Worm (Caenorhabditis elegans) whole organism, mixed stage, embryonic: ENCODE measurements around the gene arf-1.

Source experiments
- bed-3 ChIP-seq: fragments of 200-800 bp; sonication (Bioruptor generic); optimal IDR thresholded peaks from 3 replicates; lab custom pipeline; 2018; ENCODE audit warnings: mild to moderate bottlenecking, missing genetic modification characterization, moderate library complexity, missing compliant biosample characterization
- blmp-1 ChIP-seq: fragments of 150-350 bp; optimal IDR thresholded peaks from 2 replicates; lab custom pipeline; 2014; ENCODE audit warnings: missing biosample characterization, missing genetic modification characterization
- ceh-43 ChIP-seq: fragments of 200-800 bp; sonication (Bioruptor generic); optimal IDR thresholded peaks from 2 replicates; lab custom pipeline; 2018; ENCODE audit warnings: mild to moderate bottlenecking, missing genetic modification characterization, moderate library complexity, missing compliant biosample characterization
- ceh-83 ChIP-seq: fragments of 200-800 bp; sonication (Bioruptor generic); optimal IDR thresholded peaks from 2 replicates; lab custom pipeline; 2018; ENCODE audit warnings: mild to moderate bottlenecking, missing genetic modification characterization, missing compliant biosample characterization
- ces-1 ChIP-seq: fragments of 150-350 bp; optimal IDR thresholded peaks from 2 replicates; lab custom pipeline; 2014; ENCODE audit warnings: missing biosample characterization, missing genetic modification reagents, missing genetic modification characterization
- cnd-1 ChIP-seq: fragments of 200-800 bp; sonication (Bioruptor generic); optimal IDR thresholded peaks from 2 replicates; lab custom pipeline; 2018; ENCODE audit warnings: mild to moderate bottlenecking, missing genetic modification characterization, missing compliant biosample characterization
- drap-1 ChIP-seq: fragments of 200-800 bp; sonication (Bioruptor generic); optimal IDR thresholded peaks from 3 replicates; lab custom pipeline; 2018; ENCODE audit warnings: mild to moderate bottlenecking, missing genetic modification characterization, missing compliant biosample characterization
- elt-1 ChIP-seq: sonication (generic microtip); optimal IDR thresholded peaks from 2 replicates; lab custom pipeline; 2017; ENCODE audit warnings: missing genetic modification characterization, mild to moderate bottlenecking, missing compliant biosample characterization, antibody characterized with exemption, moderate library complexity, borderline replicate concordance; ENCODE audit not compliant: insufficient read depth
- elt-3 ChIP-seq: fragments of 150-350 bp; optimal IDR thresholded peaks from 2 replicates; lab custom pipeline; 2014; ENCODE audit warnings: missing biosample characterization, missing genetic modification characterization
- ham-2 ChIP-seq: fragments of 200-800 bp; sonication (Bioruptor generic); optimal IDR thresholded peaks from 2 replicates; lab custom pipeline; 2018; ENCODE audit warnings: mild to moderate bottlenecking, missing genetic modification characterization, missing compliant biosample characterization
- hlh-1 ChIP-seq: fragments of 150-350 bp; optimal IDR thresholded peaks from 2 replicates; lab custom pipeline; 2014; ENCODE audit warnings: missing biosample characterization, missing genetic modification reagents, missing genetic modification characterization
- lsy-2 ChIP-seq: fragments of 150-350 bp; optimal IDR thresholded peaks from 2 replicates; lab custom pipeline; 2014; ENCODE audit warnings: missing biosample characterization, missing genetic modification characterization
- mab-5 ChIP-seq: fragments of 150-350 bp; optimal IDR thresholded peaks from 2 replicates; lab custom pipeline; 2014; ENCODE audit warnings: missing biosample characterization, missing genetic modification characterization
- mep-1 ChIP-seq: fragments of 150-350 bp; optimal IDR thresholded peaks from 2 replicates; lab custom pipeline; 2017; ENCODE audit warnings: missing biosample characterization, missing genetic modification reagents, missing genetic modification characterization, inconsistent platforms
- mls-2 ChIP-seq: sonication (generic microtip); optimal IDR thresholded peaks from 2 replicates; lab custom pipeline; 2016; ENCODE audit warnings: mild to moderate bottlenecking, missing genetic modification characterization, moderate library complexity, missing compliant biosample characterization
- nhr-12 ChIP-seq: fragments of 150-350 bp; optimal IDR thresholded peaks from 2 replicates; lab custom pipeline; 2014; ENCODE audit warnings: missing biosample characterization, missing genetic modification characterization
- nhr-2 ChIP-seq: fragments of 150-350 bp; optimal IDR thresholded peaks from 2 replicates; lab custom pipeline; 2014; ENCODE audit warnings: missing biosample characterization, missing genetic modification characterization
- nhr-237 ChIP-seq: fragments of 150-350 bp; optimal IDR thresholded peaks from 2 replicates; lab custom pipeline; 2014; ENCODE audit warnings: missing biosample characterization, missing genetic modification characterization
- pha-4 ChIP-seq: fragments of 150-350 bp; optimal IDR thresholded peaks from 2 replicates; lab custom pipeline; 2018; ENCODE audit warnings: missing biosample characterization, missing genetic modification reagents, missing genetic modification characterization
- sem-2 ChIP-seq: fragments of 200-800 bp; sonication (Bioruptor generic); optimal IDR thresholded peaks from 2 replicates; lab custom pipeline; 2018; ENCODE audit warnings: mild to moderate bottlenecking, missing genetic modification characterization, missing compliant biosample characterization
- snpc-4 ChIP-seq: fragments of 150-350 bp; optimal IDR thresholded peaks from 2 replicates; lab custom pipeline; 2014; ENCODE audit warnings: missing biosample characterization, missing genetic modification characterization
- sptf-1 ChIP-seq: sonication (generic microtip); optimal IDR thresholded peaks from 2 replicates; lab custom pipeline; 2017; ENCODE audit warnings: mild to moderate bottlenecking, missing genetic modification characterization, moderate library complexity, missing compliant biosample characterization
- tbx-8 ChIP-seq: fragments of 200-800 bp; sonication (Bioruptor generic); optimal IDR thresholded peaks from 2 replicates; lab custom pipeline; 2018; ENCODE audit warnings: mild to moderate bottlenecking, missing genetic modification characterization, moderate library complexity, missing compliant biosample characterization
- unc-120 ChIP-seq: sonication (generic microtip); optimal IDR thresholded peaks from 2 replicates; lab custom pipeline; 2017; ENCODE audit warnings: missing genetic modification characterization, missing compliant biosample characterization; ENCODE audit not compliant: poor library complexity, severe bottlenecking
- unc-39 ChIP-seq: fragments of 150-350 bp; optimal IDR thresholded peaks from 2 replicates; lab custom pipeline; 2014; ENCODE audit warnings: missing biosample characterization, missing genetic modification characterization
- zip-8 ChIP-seq: fragments of 150-350 bp; optimal IDR thresholded peaks from 2 replicates; lab custom pipeline; 2014; ENCODE audit warnings: missing biosample characterization, missing genetic modification characterization
- ztf-11 ChIP-seq: fragments of 150-350 bp; optimal IDR thresholded peaks from 2 replicates; lab custom pipeline; 2014; ENCODE audit warnings: missing biosample characterization, missing genetic modification characterization

Gene arf-1

ce11 chrIII:5708024-5708423 lies 6.7 kb upstream of the arf-1 start:
- no peak for TF ChIP-seq drap-1 (GFP tag; lab: Kevin White, UChicago)
- peak; percentile 22 for TF ChIP-seq hlh-1
- TF ChIP-seq unc-120 = peak; percentile 31

DNA sequence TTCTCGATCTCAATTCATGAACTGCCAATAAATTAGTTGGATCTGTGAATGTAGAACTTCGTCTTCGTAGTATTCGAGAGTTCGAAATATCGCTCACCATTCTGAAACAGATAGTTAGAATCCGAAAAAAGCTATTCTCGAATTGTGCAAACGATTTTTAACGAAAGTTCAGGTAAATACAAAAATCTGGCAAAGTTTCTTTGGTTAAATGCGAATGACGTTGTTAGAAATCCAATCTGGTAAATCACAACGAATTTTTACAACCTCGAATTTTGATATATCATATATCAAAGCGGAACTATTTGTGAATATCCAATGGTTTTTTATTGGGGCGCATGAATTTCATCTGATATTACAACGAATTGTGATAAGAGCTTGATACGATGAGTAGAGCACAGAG lies 5.5 kb upstream of the arf-1 start, which contains the start of gene hpo-28:
TSS of gene hpo-28 (minus strand) at position 101 of the 400 bp plus-strand sequence.
- TF ChIP-seq hlh-1 = peak; percentile 9
- TF ChIP-seq snpc-4 (tag; lab: Kevin White, UChicago) = no peak

DNA sequence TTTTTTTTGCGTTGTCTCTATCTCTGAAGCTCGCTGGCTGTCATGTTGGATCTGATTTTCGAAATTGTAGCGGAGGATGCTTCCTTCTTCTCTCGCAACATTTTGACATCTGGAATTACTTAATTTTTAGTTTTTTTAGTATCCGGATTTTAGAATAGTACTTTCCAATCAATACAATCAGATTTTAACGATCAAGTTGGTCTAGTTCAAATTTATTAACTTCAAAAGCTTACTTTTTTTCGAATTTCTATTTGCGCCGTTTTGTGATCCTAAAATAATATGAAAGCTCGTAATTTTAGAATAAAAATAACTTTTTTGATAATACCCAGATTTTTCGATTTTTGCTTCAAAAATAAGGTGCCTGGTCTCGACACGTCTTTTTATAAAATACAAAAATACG lies 4.6 kb upstream of the arf-1 start, which contains the start of gene B0336.12:
TSS of gene B0336.12 (minus strand) at position 101 of the 400 bp plus-strand sequence.
- no peak for TF ChIP-seq nhr-237 (tag; lab: Kevin White, UChicago)

ce11 chrIII:5710676-5711075 lies 4.0 kb upstream of the arf-1 start:
- peak; percentile 28 for TF ChIP-seq ham-2 (GFP tag; lab: Kevin White, UChicago)
- TF ChIP-seq sptf-1 (tag; lab: Kevin White, UChicago) = peak; percentile 25
- peak; percentile 28 for TF ChIP-seq mep-1 (tag; lab: Kevin White, UChicago)
- no peak for TF ChIP-seq pha-4 (tag; lab: Kevin White, UChicago)
- TF ChIP-seq, all 35 proteins: peak for 3

DNA sequence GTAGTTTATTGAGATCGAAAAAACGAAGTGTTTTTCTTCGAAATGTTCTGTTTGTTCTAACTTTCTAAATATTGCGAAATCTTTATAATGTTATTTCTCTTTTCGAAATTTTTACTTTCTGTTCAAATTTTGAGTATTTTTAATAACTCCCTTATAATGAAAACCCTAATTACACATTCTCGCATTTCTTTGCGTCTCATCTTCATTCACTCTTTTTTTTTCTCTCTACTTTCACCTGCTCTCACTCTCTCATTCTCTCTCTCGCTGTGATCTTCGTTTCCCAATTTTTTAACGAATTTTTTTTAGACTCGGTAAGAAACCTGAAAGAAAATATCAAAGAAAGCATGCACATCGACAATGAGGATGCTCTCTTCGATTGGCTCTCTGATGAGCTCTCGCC lies 3.4 kb upstream of the arf-1 start, which contains the start of gene rbm-26:
TSS of gene rbm-26 (plus strand) at position 301 of the 400 bp plus-strand sequence.
- TF ChIP-seq elt-1 (tag; lab: Kevin White, UChicago) (no peak), unc-120 (no peak), mls-2 (tag; lab: Kevin White, UChicago) (no peak), cnd-1 (tag; lab: Kevin White, UChicago) (no peak), ces-1 (GFP tag; lab: Kevin White, UChicago) (no peak), sem-2 (no peak)
- TF ChIP-seq, all 35 proteins: peak for 0

DNA sequence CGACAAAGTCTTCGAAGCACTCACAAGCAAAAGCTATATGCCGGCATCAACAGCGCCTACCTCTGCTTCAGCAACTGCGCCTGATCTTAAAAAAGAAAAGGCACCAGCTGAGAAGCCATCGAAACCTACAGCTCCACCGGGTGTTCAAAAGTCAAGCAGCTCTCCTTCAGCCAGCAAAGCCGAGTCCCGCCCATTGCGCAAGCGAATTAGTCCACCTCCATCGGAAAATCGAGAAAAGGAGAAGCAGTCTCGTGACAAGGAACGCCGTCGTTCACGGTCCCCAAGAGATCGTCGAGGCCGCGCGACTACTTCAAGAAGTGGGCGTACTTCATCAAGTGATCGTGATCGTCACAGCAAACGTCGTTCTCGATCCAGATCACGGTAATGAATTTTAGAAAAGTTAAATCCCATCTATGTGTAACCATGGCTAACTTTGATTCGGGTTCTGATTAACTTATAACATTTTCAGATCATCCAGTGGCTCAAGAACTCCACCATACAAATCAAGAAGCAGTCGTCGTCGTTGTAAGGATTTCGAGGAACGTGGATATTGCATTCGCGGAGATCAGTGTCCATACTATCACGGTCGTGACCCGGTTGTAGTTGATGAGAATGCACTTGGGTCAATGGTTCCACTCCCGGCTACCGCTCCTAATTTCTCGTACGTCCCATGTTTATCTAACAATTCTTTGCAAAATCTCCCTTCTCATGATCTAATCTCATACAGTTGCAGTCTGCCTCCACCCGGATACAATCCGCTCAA lies 2.6 kb upstream of the arf-1 start:
- TF ChIP-seq ceh-83 (GFP tag; lab: Kevin White, UChicago) = no peak
- TF ChIP-seq unc-120 = no peak
- no peak for TF ChIP-seq elt-1 (tag; lab: Kevin White, UChicago)
- no peak for TF ChIP-seq hlh-1
- no peak for TF ChIP-seq sem-2
- TF ChIP-seq drap-1 (GFP tag; lab: Kevin White, UChicago) = no peak
- TF ChIP-seq ces-1 (GFP tag; lab: Kevin White, UChicago) = no peak
- no peak for TF ChIP-seq ham-2 (GFP tag; lab: Kevin White, UChicago)
- no peak for TF ChIP-seq tbx-8
- TF ChIP-seq cnd-1 (tag; lab: Kevin White, UChicago) = no peak
- no peak for TF ChIP-seq snpc-4 (tag; lab: Kevin White, UChicago)
- no peak for TF ChIP-seq ztf-11 (tag; lab: Kevin White, UChicago)
- TF ChIP-seq bed-3 (GFP tag; lab: Kevin White, UChicago) = no peak
- no peak for TF ChIP-seq mls-2 (tag; lab: Kevin White, UChicago)
- no peak for TF ChIP-seq blmp-1 (tag; lab: Kevin White, UChicago)
- TF ChIP-seq nhr-2 = no peak
- no peak for TF ChIP-seq unc-39 (tag; lab: Kevin White, UChicago)
- no peak for TF ChIP-seq mep-1 (tag; lab: Kevin White, UChicago)

DNA sequence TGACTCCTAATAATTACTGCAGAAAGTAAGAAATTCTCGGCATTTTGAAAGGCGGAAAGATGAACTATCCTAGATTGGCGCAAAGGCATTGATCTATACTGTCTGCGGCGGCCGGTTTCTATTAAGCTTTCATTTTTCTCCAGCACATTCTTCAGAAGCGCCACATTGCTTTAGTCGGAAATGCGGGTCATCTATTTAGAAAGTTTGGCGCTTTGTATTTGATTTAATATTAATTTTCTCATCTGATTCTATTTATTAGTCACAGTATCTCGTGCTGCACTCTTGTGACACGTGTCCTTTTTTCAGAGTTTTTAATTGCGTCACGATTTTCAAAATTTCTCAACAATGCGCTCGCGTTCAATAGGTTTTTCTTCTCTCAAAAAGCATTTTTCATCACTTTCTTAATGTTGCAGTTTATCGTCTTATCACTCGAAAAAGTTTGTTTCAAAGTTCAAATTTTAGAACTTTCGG lies 333 bp downstream of the arf-1 start:
- TF ChIP-seq elt-3 (tag; lab: Kevin White, UChicago) = no peak
- no peak for TF ChIP-seq mep-1 (tag; lab: Kevin White, UChicago)
- no peak for TF ChIP-seq zip-8 (tag; lab: Kevin White, UChicago)
- TF ChIP-seq mab-5 = no peak
- no peak for TF ChIP-seq unc-120
- TF ChIP-seq lsy-2 (tag; lab: Kevin White, UChicago) = no peak
- no peak for TF ChIP-seq ztf-11 (tag; lab: Kevin White, UChicago)
- no peak for TF ChIP-seq bed-3 (GFP tag; lab: Kevin White, UChicago)
- no peak for TF ChIP-seq elt-1 (tag; lab: Kevin White, UChicago)
- no peak for TF ChIP-seq sem-2
- no peak for TF ChIP-seq pha-4 (tag; lab: Kevin White, UChicago)
- no peak for TF ChIP-seq ceh-43
- TF ChIP-seq tbx-8 = no peak
- TF ChIP-seq ceh-83 (GFP tag; lab: Kevin White, UChicago) = no peak
- no peak for TF ChIP-seq nhr-12 (tag; lab: Kevin White, UChicago)
- no peak for TF ChIP-seq hlh-1
- TF ChIP-seq ces-1 (GFP tag; lab: Kevin White, UChicago) = no peak
- no peak for TF ChIP-seq drap-1 (GFP tag; lab: Kevin White, UChicago)
